Fruit fly (Drosophila melanogaster) whole organism, embryonic: ENCODE results near the gene Mtch.

ENCODE experiments used
- CG11398 ChIP-seq: fragments of 200-800 bp; sonication (Bioruptor generic); optimal IDR thresholded peaks from 2 replicates; lab custom pipeline; 2016; ENCODE audit warnings: missing biosample characterization, missing genetic modification characterization
- CG15696 ChIP-seq: fragments of 200-800 bp; sonication (Bioruptor generic); optimal IDR thresholded peaks from 2 replicates; lab custom pipeline; 2019; ENCODE audit warnings: missing biosample characterization, mild to moderate bottlenecking, missing genetic modification characterization, moderate library complexity
- Dll ChIP-seq: fragments of 200-800 bp; sonication (Bioruptor generic); IDR thresholded peaks from 4 replicates; pipeline ENCODE4 v1.3.6; 2022; ENCODE audit warnings: missing biosample characterization, missing genetic modification characterization; ENCODE audit not compliant: partially characterized antibody

dm6 chr3L:199050-199745, 14.8 kb downstream of the Mtch start:
- TF ChIP-seq CG15696 (tag; lab: Kevin White, UChicago) (no peak), Dll (no peak), CG11398 (GFP tag; lab: Kevin White, UChicago) (no peak)
